Fruit fly (Drosophila melanogaster): ENCODE data around the gene Est-Q.

Est-Q gene

DNA sequence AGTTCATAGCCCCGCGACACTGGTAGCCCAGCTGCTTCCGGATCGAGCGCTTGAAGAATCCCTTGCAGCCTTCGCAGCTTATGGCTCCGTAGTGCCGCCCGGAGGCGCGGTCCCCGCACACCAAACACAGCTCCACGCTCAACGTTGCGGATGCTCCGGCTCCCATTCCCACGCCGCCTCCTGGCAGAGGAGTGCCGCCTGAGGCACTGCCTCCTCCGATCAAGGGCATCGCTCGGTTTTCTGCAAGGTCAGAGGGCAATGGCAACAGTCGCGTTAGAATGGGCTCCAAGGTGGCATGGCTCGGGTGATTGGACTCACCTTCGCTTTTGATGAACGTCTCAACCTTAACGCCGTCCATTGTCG, 4.7 kb upstream of the Est-Q start:
- no peak for TF ChIP-seq noc (tag; optimal IDR thresholded peaks at IDR 0.05)

DNA sequence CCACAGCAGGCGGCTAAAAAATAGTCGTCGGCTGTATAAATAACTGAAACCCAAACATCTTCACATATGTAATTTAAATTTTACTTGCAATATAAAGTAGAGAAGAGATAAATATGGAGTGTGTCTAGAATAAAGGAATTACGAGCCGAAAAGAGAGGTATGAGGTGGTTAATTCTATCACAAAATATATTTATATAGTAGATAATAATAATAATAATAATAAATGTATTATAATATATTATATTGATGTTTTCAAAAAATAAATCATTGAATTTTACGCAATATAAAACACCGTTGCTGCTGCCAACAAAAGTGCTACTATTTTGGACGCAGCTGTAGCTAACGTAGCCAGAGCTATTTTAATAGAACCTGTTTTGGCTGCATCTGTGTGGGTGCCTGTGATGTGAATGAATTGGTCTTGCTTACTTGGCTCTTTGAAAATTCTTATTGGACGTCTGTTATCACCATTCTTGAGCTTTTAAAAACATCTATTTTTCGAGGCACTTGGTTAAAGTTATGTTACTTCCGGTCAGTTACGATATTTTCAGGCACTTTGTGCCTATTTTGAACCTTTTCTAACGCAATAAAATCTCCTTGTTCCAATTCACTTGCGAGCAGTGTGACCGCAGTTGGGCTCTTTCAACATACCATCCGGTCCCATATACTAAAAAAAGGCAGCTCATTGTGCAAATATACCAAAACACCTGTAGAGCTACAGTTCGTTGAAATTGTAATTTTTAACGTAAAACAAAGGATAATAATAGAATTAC, 4.2 kb upstream of the Est-Q start, which contains the start of gene Hr78:
TSS of gene Hr78 (minus strand) at position 630 of the 770 bp plus-strand sequence.
- peak; percentile 87 for TF ChIP-seq noc (tag; optimal IDR thresholded peaks at IDR 0.05)

DNA sequence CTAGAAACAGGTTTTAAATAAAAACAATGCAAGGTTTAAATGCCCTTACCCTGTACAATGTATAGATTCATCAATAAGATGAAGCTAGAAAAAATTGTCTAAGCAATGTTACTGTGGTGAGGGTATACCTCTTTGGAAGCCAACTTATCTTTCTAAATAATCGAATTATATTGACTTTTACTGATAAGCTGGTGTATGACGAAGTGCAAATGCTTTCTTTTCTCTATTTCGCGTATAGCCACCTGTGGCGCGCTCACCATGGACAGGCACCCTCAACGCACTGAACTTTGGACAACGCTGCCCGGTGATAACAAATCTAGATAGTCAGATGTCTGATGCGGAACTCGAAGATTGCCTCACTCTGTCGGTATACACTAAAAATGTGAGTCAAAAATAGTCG, 707 bp downstream of the Est-Q start:
- peak; percentile 58 for TF ChIP-seq noc (tag; optimal IDR thresholded peaks at IDR 0.05)

DNA sequence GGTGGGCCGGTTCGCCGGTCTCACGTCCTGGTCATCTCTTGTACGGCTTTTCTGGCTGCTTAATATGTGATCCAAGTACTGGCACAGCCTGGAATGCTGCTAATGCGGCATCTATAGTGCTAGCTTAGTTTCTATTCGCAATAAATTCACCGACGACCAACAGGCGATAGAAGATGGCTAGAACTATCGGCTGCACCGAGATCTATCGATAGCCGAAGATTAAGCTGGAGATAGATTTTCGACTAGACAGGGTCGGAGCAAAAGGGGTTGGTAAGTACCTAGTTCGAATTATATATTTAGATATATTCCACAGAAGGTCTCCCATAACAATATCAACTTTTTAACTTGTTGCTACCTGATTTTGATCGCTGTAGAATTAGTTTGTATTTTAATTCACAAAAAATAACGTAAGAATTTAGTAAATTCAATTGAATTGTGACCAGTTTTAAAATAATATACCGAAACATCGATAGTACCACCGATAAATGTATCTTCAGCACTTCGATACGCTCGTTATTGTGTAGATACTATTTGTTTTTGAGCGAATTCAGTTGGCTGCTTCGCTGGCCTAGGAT, 6.2 kb downstream of the Est-Q start, which contains the start of the genes Glg1 and M6:
TSS of gene Glg1 (minus strand) at position 185 of the 575 bp plus-strand sequence.
TSS of gene M6 (plus strand) at position 499 of the 575 bp plus-strand sequence.
- TF ChIP-seq noc (tag; optimal IDR thresholded peaks at IDR 0.05): peak; percentile 56

DNA sequence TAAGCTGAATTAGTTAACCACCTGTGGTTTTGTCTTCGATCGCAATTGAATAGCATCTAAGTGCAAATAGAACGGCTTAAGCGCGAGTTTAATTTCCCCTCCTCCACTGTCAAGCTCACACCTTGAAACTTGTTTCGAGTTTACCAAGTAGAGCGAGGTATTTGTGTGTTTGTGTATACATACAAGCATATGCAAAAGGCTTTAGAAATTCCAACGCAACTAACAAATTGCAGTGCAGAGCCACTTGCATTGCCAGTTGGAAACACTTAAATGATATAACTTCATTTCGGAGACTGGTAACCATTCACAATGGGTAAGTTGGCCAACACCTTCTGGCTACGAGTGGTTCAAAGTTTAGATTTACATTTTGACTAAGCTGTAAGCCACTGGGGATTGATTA, 6.7 kb downstream of the Est-Q start:
- no peak for TF ChIP-seq noc (tag; optimal IDR thresholded peaks at IDR 0.05)

DNA sequence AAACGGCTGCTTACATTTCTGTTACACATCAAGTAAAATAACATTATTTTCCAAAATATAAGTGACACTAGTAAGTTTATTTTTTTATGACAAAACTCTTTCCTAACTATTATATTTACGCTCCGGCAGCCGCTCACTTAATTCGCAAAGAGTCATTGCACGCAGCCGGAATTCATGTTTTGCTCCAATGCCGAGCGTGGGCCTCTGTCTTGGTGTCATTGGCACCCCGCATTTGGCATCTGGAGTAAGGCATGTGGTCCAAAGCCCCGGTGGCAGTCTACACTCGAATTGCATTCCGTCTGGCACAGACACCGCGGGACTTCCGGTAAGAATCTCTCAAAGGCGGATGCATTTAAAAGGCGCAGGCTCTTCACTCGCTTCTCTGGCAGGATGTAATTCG, 7.4 kb downstream of the Est-Q start:
- TF ChIP-seq noc (tag; optimal IDR thresholded peaks at IDR 0.05): no peak

DNA sequence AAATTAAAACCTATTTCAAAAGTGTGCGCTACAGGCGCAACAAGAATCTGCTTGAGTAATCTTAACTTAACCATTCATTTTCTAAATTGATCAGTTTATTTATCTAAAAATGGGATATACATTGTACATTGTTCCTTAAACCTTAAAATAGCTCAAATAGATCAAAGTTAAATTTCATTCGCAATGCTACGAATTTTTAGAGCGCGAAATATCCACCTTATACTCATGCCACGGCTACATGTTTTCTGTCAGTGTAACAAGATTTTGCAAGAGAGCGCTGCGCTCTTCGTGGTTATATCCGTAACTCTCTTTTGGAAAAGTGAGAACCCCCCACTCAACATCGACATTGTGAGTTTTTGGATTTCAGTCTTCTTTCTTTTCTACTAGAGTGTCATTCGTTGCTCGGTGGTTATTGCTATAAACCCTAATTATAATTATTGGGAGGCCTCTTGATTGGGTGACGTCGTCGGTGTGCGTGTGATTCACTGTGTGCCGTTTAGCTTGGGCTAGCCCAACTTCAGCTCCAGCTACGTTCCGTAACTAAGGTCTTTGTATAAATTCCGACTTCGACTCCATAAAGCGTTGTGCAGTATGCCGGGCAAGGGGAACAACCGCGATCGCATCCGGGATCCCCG, 8.4 kb downstream of the Est-Q start:
- no peak for TF ChIP-seq noc (tag; optimal IDR thresholded peaks at IDR 0.05)

DNA sequence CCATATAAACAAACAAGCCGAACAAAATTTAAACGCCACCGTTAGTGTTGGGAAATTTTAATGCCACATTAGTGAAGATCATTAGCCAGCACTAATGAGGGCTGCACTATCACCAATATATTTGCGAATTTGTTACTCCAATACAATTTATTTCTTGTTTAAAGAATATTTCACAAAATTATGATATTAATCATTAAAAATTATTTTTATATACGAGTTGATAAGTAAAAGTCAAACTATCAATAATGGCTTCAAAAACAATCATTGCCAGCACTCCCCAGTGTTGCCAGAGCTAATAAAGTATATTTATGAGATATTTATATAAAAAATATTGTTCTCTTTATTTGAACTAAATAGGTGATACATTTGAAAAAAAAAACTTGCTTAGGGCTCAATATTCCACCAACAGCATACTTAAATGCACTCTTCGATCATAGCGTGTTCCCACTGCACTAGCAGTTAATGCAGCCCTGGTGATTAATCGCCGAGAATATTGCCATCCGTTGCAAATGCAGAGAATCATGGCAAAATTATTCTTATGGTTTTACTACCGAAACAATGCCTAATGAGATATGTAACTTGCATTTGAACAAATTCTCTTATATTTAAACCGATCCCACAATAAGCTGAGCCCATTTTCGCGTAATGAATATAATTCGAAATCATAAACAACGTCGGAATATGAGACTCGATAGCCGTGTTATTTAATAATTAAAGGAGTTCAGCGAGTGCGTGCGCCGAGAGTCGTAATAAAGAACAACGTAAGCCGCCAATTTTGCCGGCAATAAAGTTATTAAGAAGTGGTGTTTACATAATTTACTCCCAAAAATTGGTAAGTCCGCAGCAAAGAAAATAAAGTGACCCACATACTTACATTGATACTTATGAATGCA, 14.8 kb downstream of the Est-Q start, which contains the start of the genes SAK and Cdk12:
TSS of gene SAK (minus strand) at position 65 of the 893 bp plus-strand sequence.
TSS of gene Cdk12 (plus strand) at position 484 of the 893 bp plus-strand sequence.
- TF ChIP-seq noc (tag; optimal IDR thresholded peaks at IDR 0.05): peak; percentile 86

DNA sequence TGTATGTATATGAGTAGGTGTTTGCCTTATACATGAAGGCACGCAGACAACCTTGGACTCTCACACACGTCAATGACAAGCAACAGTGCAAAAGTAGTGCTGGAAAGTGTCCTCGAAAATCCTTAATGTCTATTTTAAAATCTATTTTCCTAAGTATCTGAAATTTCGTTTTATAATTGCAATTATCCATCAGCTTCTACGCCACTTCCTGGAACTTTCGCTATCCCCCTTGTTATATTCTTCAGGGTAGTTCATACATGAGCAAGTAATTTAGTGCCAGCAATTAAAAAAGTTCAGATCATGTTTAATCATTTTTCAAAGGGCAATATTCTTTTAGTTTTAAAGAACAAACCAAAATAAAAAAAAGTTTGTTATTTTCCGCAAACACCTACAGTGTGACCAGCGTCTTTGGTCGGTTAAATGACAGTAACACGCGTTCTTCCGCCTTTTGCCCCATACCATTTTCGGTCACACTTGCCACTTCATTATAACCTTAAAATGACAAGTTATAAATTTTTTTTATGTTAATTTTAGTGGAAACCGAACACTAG, 15.6 kb downstream of the Est-Q start:
- peak; percentile 16 for TF ChIP-seq noc (tag; optimal IDR thresholded peaks at IDR 0.05)

DNA sequence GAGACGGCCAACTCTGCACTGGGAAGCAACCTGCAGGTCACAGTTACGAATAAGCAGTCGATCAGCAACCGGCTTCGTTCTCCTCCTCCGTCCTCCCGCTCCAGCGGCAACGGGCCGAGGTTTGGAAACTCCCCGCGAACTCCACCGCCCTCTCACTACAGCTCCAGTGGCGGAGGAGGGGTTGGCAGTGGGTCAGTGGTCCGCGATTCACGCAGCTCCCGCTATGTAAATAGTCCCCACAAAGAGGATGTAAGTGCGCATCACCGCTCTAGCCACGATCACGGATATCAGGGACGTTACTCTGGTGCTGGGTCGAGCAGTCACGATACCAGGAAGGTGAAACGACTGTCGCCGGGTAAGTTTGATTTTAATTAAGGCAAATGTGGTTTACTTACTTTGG, 17.1 kb downstream of the Est-Q start:
- no peak for TF ChIP-seq noc (tag; optimal IDR thresholded peaks at IDR 0.05)

DNA sequence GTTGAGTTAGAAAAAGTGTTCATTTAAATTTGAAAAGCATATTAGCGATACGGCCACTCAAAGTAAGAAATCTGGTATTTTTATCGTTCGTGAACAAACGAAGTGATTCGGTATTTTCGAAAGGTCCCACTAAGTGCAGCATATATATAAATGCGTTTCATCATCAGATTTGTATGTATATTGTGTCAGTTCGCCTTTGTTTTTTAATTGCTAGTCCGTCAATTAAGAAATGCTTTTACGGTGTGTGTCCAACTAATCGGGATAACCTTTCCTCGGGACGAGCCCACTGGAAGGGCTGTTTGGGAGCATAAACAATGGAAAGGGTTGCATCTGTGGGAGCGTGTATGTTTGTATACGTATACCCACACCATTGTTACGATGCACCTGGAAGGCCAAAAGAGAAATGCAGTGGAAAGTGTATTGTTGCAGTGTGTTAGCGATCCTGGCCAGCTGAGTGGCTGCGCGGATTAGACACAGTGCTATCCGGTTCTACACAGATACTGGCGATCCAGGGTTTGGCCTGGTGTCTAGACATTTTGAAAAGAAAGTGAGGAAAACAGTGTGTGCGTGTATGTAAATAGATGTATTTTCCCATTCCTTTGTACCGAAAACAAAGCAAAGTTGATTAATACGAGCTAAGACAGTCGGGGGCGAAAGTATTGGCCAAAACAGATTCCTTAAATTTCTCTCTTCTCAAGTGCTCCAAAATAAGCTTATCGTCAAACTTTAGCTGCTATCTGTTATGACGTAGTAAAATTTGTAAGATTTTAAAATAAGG, 22.0 kb downstream of the Est-Q start, which contains the start of gene CG7611:
TSS of gene CG7611 (plus strand) at position 128 of the 778 bp plus-strand sequence.
- no peak for TF ChIP-seq noc (tag; optimal IDR thresholded peaks at IDR 0.05)

DNA sequence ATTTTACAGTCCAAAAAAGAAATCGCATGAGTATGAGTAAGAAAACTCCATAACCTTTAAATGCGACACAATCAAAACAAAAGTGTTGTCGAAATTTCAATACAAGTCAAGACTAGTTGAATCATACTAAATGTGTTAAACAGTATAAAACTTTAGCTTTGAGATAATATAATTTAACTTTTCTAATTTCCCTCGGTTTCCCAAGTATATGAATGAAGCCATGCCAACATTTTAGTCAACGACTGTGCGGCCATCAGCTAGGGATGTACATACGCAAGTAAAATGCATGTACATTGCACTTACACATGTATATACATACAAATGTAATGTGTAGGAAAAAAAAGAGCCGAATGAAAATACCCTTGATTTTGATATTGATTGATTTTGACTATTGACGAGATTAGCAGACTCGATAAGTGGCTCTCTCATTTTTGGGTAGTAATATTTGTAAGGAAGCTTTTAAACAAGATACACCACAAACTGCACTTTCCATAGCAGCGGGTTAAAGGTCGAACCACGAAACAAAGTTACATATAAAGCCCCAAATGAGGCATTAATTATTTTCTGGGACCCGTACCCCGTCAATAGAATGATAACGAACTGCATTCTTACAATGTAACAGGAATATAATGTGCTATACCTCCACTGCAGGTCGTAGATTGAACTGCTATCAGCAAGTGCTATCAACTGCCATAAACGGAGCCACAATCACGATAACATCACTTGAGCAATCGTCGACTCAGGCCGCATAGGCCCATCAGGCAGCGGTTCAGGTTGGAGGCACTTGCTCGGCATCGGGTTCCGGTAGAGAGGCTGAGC, 23.1 kb downstream of the Est-Q start:
- TF ChIP-seq noc (tag; optimal IDR thresholded peaks at IDR 0.05): no peak

DNA sequence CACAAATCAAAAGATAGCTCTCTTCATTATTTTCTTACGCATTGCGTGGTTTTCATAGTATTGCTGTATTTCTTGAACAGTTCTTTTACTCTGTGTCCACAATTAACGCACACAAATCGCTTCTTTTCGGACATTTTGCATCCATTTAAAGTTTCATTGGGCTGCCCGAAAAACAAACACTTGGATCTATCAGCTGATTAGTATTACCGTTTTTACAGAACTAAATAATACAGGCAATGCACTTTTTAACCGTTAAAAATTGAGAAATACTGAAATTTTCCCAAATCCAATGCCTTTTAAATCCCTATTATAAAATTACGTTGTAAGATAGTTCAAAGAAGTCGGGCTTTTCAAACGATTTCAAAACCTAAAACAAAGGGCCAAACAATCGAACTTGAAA, 27.9 kb downstream of the Est-Q start, which contains the start of gene Arv1:
TSS of gene Arv1 (minus strand) at position 226 of the 400 bp plus-strand sequence.
- TF ChIP-seq noc (tag; optimal IDR thresholded peaks at IDR 0.05): no peak
